Worm (Caenorhabditis elegans): Measurements from ENCODE around the gene end-3.

Gene end-3

DNA sequence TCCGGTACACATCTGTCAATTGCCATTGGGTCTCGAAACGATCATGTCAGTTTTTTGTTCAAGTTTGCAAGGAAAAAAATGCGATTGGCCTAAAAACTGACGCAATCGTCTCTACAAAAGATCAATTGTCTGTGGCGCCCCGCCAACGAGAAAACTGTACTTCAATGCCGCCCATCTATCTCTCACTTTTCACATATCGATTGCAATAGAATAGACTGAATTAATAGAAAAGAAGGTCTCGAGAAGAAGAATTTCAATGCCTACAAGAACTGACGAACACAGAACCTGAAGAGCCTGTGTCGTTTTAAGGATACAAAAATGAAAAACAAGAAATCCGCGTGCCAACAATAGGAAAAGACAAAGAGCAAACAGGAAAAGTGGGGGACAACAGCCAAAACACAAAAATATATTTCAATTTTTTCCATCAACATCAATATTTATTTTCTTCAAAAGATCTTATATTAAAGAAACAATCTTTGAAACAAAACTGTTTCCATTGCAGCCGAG is 6.1 kb upstream of the end-3 start (continued):
- TF ChIP-seq elt-3 (tag; optimal IDR thresholded peaks at IDR 0.05) = no peak

DNA sequence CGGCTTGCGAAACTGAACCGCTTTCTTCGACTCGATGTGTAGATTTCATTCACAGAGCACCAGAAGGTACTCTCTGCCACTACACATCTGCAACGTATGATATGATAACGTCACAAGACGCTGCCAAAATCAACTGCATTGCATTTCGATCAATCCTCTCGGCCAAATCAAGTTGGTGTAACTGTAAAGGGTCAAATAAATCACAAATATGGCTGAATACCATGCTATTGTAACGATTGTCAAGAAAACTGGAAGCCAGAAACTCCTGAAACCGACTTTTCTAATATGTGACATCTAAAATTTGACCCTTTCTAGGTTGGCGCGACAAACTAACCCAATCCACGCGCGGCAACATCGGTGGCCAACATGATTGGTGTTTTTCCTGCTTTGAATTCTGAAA is 4.5 kb upstream of the end-3 start:
- TF ChIP-seq alr-1 (tag; optimal IDR thresholded peaks at IDR 0.05; ENCODE audit: borderline replicate concordance) (peak; percentile 97), nhr-11 (tag; optimal IDR thresholded peaks at IDR 0.05) (no peak)

DNA sequence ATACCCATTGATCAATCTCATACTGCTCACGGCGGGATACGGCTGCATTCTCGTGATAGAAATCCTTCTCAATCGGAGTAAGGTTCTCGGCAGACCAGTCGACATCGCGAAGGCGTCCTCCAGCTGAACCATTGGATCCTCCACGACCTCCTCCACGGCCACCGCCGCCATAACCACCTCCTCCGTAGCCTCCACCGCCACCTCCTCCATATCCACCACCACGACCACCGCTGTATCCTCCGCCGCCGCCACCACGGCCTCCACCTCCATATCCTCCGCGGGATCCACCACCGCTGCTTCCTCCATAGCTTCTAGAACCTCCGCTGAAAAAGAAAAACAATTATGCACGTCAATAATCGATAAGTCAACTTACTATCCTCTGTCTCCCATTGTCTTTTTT is 3.1 kb upstream of the end-3 start:
- TF ChIP-seq snpc-4 (tag; optimal IDR thresholded peaks at IDR 0.05) (no peak), ceh-8 (GFP tag; optimal IDR thresholded peaks at IDR 0.05) (peak; percentile 39), ets-5 (GFP tag; IDR thresholded peaks at IDR 0.05) (0 out of 2 replicates have a peak, but pooled peaks have one; percentile 77)

DNA sequence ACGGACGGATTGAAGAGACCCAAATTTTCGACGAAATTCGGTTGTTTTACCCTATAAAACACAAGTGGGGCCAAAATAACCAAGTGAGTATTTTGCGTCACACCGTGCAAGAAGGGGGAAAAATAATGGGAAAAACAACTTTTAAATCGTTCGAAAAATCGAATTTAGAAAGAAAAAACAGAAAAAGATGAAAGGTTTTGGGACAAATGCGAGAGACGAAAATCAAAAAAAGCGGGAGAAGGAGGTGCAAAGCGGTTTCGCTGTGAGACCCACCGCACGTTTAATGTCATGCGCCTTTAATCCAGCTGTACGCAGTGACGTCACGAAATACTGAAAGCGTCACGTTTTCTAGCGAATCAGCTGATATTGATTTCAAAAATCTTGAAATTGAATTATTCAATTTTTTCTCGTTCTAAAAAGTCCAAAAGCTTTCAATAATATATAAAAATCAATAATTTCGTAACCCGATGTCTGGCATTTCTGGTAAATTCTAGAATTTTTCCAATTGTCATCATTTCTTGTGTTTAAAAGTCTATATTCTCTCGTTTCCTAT is 2.4 kb upstream of the end-3 start, which contains the start of the genes ddx-17 and aip-1:
ddx-17 (minus strand) TSS at position 51 of the 553 bp plus-strand sequence.
aip-1 (plus strand) TSS at position 332 of the 553 bp plus-strand sequence.
- TF ChIP-seq mab-9 (GFP tag; IDR thresholded peaks at IDR 0.05) (peak; percentile 20; the same call in 1 of the 2 replicates), jun-1 (tag; optimal IDR thresholded peaks at IDR 0.05) (peak; percentile 61), nhr-20 (tag; optimal IDR thresholded peaks at IDR 0.05) (peak; percentile 68), tbx-2 (tag; optimal IDR thresholded peaks at IDR 0.05) (peak; percentile 76), elt-2 (tag; optimal IDR thresholded peaks at IDR 0.05) (peak; percentile 0), dsc-1 (tag; optimal IDR thresholded peaks at IDR 0.05) (peak; percentile 55), nhr-28 (tag; optimal IDR thresholded peaks at IDR 0.05) (no peak), swsn-7 (tag; optimal IDR thresholded peaks at IDR 0.05) (peak; percentile 63), nhr-90 (tag; optimal IDR thresholded peaks at IDR 0.05; ENCODE audit: poor library complexity) (peak; percentile 42), Y116A8C.19 (tag; optimal IDR thresholded peaks at IDR 0.05; ENCODE audit: borderline replicate concordance) (no peak), sox-4 (tag; optimal IDR thresholded peaks at IDR 0.05) (peak; percentile 41), nhr-76 (tag; optimal IDR thresholded peaks at IDR 0.05) (no peak), nhr-11 (tag; optimal IDR thresholded peaks at IDR 0.05) (no peak), C16A3.4 (tag; optimal IDR thresholded peaks at IDR 0.05) (peak; percentile 78), egl-27 (tag; optimal IDR thresholded peaks at IDR 0.05) (no peak), unc-130 (tag; optimal IDR thresholded peaks at IDR 0.05) (peak; percentile 25), dpl-1 (GFP tag; optimal IDR thresholded peaks at IDR 0.05) (peak; percentile 64 to 82 (median 78)), unc-86 (tag; optimal IDR thresholded peaks at IDR 0.05) (peak; percentile 56), fos-1 (tag; optimal IDR thresholded peaks at IDR 0.05) (peak; percentile 38), lin-35 (GFP tag; optimal IDR thresholded peaks at IDR 0.05) (peak; percentile 81 to 90), ces-1 (GFP tag; optimal IDR thresholded peaks at IDR 0.05) (no peak), ama-1 (optimal IDR thresholded peaks at IDR 0.05) (no peak), xbp-1 (tag; optimal IDR thresholded peaks at IDR 0.05) (peak; percentile 60), lsy-2 (tag; optimal IDR thresholded peaks at IDR 0.05) (peak; percentile 70 to 89), sup-37 (GFP tag; optimal IDR thresholded peaks at IDR 0.05) (no peak), mdl-1 (tag; optimal IDR thresholded peaks at IDR 0.05) (peak in 1 of 2 experiments; percentile 64), pax-3 (tag; optimal IDR thresholded peaks at IDR 0.05) (peak; percentile 74), efl-1 (optimal IDR thresholded peaks at IDR 0.05) (peak; percentile 80 to 83), efl-1 (GFP tag; optimal IDR thresholded peaks at IDR 0.05 in 1 of 2) (peak; percentile 76 to 96), lin-13 (GFP tag; optimal IDR thresholded peaks at IDR 0.05) (peak; percentile 61), zip-4 (GFP tag; optimal IDR thresholded peaks at IDR 0.05) (peak; percentile 38), unc-30 (tag; optimal IDR thresholded peaks at IDR 0.05) (no peak), ceh-63 (GFP tag; optimal IDR thresholded peaks at IDR 0.05) (no peak), C04F5.9 (tag; optimal IDR thresholded peaks at IDR 0.05) (peak; percentile 18), nhr-237 (tag; optimal IDR thresholded peaks at IDR 0.05) (no peak), nhr-71 (tag; optimal IDR thresholded peaks at IDR 0.05) (peak; percentile 86), tlp-1 (tag; optimal IDR thresholded peaks at IDR 0.05) (no peak), aly-2 (tag; optimal IDR thresholded peaks at IDR 0.05) (no peak), mep-1 (tag; optimal IDR thresholded peaks at IDR 0.05) (peak; percentile 82), nhr-85 (tag) (peak; percentile 81), unc-62 (GFP tag; optimal IDR thresholded peaks at IDR 0.05) (no peak), fkh-4 (tag; optimal IDR thresholded peaks at IDR 0.05; ENCODE audit: borderline replicate concordance) (no peak)
